Fruit fly (Drosophila melanogaster): ENCODE results near the gene Wnt5.

The Wnt5 gene

dm6 chrX:18515988-18516541 lies 10.9 kb upstream of the Wnt5 start (continued):
- TF ChIP-seq CG11398 (GFP tag; optimal IDR thresholded peaks at IDR 0.05) (no peak), Oaz (GFP tag; IDR thresholded peaks at IDR 0.05) (no peak), CG3995 (GFP tag; optimal IDR thresholded peaks at IDR 0.05) (peak; percentile 74), CG7786 (GFP tag; optimal IDR thresholded peaks at IDR 0.05) (peak; percentile 6), Ets65A (GFP tag) (peak; percentile 58), Tbp (GFP tag; optimal IDR thresholded peaks at IDR 0.05) (no peak), shn (GFP tag; optimal IDR thresholded peaks at IDR 0.05) (peak; percentile 12), CG11723 (GFP tag; optimal IDR thresholded peaks at IDR 0.05) (no peak), HLH4C (GFP tag; IDR thresholded peaks at IDR 0.05; ENCODE audit: partially characterized antibody) (no peak), CG11504 (tag; optimal IDR thresholded peaks at IDR 0.05) (peak; percentile 32), CG4820 (GFP tag; optimal IDR thresholded peaks at IDR 0.05) (no peak), Xrp1 (GFP tag; IDR thresholded peaks at IDR 0.05) (no peak), Awh (GFP tag; IDR thresholded peaks at IDR 0.05) (no peak), Elba2 (GFP tag; optimal IDR thresholded peaks at IDR 0.05) (peak; percentile 19), CG6689 (GFP tag; IDR thresholded peaks at IDR 0.05) (no peak), ATbp (GFP tag; optimal IDR thresholded peaks at IDR 0.05) (no peak), CG18476 (GFP tag; optimal IDR thresholded peaks at IDR 0.05) (no peak), abd-A (tag; optimal IDR thresholded peaks at IDR 0.05) (peak; percentile 44), CG11085 (GFP tag; IDR thresholded peaks at IDR 0.05) (no peak), nau (GFP tag; optimal IDR thresholded peaks at IDR 0.05) (no peak), CG34422 (GFP tag; IDR thresholded peaks at IDR 0.05) (0 out of 3 replicates have a peak, but pooled peaks have one; percentile 6), sim (GFP tag; IDR thresholded peaks at IDR 0.05) (no peak), CG2120 (GFP tag; optimal IDR thresholded peaks at IDR 0.05) (peak; percentile 52), CG32532 (GFP tag; IDR thresholded peaks at IDR 0.05) (peak; percentile 13; the same call in 1 of the 2 replicates), CG10147 (GFP tag; optimal IDR thresholded peaks at IDR 0.05) (no peak), CG13287 (GFP tag; IDR thresholded peaks at IDR 0.05; ENCODE audit: partially characterized antibody) (no peak), Opbp (GFP tag; IDR thresholded peaks at IDR 0.05; ENCODE audit: partially characterized antibody) (no peak), CG15514 (GFP tag; optimal IDR thresholded peaks at IDR 0.05) (peak; percentile 1), gt (GFP tag; IDR thresholded peaks at IDR 0.05) (no peak), Dll (GFP tag; IDR thresholded peaks at IDR 0.05; ENCODE audit: partially characterized antibody) (no peak), CG16863 (GFP tag; optimal IDR thresholded peaks at IDR 0.05) (no peak), Rx (GFP tag; IDR thresholded peaks at IDR 0.05) (no peak), Fer2 (tag; optimal IDR thresholded peaks at IDR 0.05) (no peak), Nf-YB (GFP tag; optimal IDR thresholded peaks at IDR 0.05) (no peak), Dip3 (GFP tag; optimal IDR thresholded peaks at IDR 0.05) (no peak), Hand (GFP tag; optimal IDR thresholded peaks at IDR 0.05) (no peak), kni (GFP tag; optimal IDR thresholded peaks at IDR 0.05) (peak; percentile 4), mam (GFP tag; optimal IDR thresholded peaks at IDR 0.05) (peak; percentile 49), CG6791 (GFP tag; IDR thresholded peaks at IDR 0.05; ENCODE audit: partially characterized antibody) (no peak), dpn (GFP tag; optimal IDR thresholded peaks at IDR 0.05) (peak in 1 of 2 experiments; percentile 25), CG34376 (GFP tag; optimal IDR thresholded peaks at IDR 0.05) (no peak), NC2β (GFP tag; optimal IDR thresholded peaks at IDR 0.05) (no peak), CG1233 (GFP tag; optimal IDR thresholded peaks at IDR 0.05) (peak; percentile 12), org-1 (GFP tag; optimal IDR thresholded peaks at IDR 0.05) (no peak), tio (GFP tag; optimal IDR thresholded peaks at IDR 0.05) (peak; percentile 3), Trl (optimal IDR thresholded peaks at IDR 0.05) (no peak), Trl (GFP tag; optimal IDR thresholded peaks at IDR 0.05) (peak; percentile 8), CG2889 (GFP tag; IDR thresholded peaks at IDR 0.05) (no peak), sd (tag; optimal IDR thresholded peaks at IDR 0.05) (peak; percentile 28), Hmx (GFP tag; optimal IDR thresholded peaks at IDR 0.05) (no peak), crol (GFP tag; IDR thresholded peaks at IDR 0.05) (no peak)

Data from whole organism, embryonic.